Worm (Caenorhabditis elegans): ENCODE data around the gene nsph-3.1.

The nsph-3.1 gene

ce11 chrIV:10949510-10949909, at the start of gene nsph-3.1:
nsph-3.1 (plus strand) TSS chrIV:10949810.
- TF ChIP-seq tab-1 (GFP tag; IDR thresholded peaks at IDR 0.05) (no peak), ztf-29 (GFP tag; IDR thresholded peaks at IDR 0.05) (no peak), klf-2 (GFP tag; conservative IDR thresholded peaks at IDR 0.05) (no peak), T22C8.4 (GFP tag; IDR thresholded peaks at IDR 0.05) (no peak), cog-1 (tag; optimal IDR thresholded peaks at IDR 0.05) (no peak)

DNA sequence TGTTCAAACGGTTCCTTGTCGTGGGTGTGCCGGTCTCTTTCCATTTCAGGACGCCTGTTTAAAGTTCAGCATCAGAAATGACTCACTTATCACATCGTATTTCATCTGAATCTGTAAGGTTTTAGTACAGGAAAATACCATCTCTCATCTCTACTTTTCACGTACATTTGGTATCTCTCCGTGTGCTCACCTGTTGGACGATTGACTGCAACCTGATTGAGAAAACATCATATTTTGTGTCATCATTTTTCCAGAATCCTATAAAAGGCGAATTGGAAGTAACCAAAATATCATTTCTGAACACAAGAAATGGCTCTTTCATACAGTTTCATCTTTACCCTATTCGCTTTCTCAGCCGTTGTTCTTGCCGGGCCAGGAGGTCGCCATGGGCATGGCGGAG, 49.5 kb upstream of the nsph-3.1 start, which contains the start of gene srlf-30:
TSS of gene srlf-30 (plus strand) at position 301 of the 400 bp plus-strand sequence.
- no peak for TF ChIP-seq ztf-29 (GFP tag; IDR thresholded peaks at IDR 0.05)
- no peak for TF ChIP-seq med-1 (GFP tag; optimal IDR thresholded peaks at IDR 0.05; ENCODE audit: insufficient read depth)
- no peak for TF ChIP-seq ztf-23 (GFP tag; IDR thresholded peaks at IDR 0.05)
- TF ChIP-seq T22C8.4 (GFP tag; IDR thresholded peaks at IDR 0.05), result no peak
- TF ChIP-seq klf-2 (GFP tag; conservative IDR thresholded peaks at IDR 0.05), result no peak
- no peak for TF ChIP-seq tab-1 (GFP tag; IDR thresholded peaks at IDR 0.05)
- no peak for TF ChIP-seq flt-1 (GFP tag; IDR thresholded peaks at IDR 0.05)
- no peak for TF ChIP-seq ref-1 (GFP tag; conservative IDR thresholded peaks at IDR 0.05)
- no peak for TF ChIP-seq cog-1 (tag; optimal IDR thresholded peaks at IDR 0.05)

- TF ChIP-seq med-1 (GFP tag; optimal IDR thresholded peaks at IDR 0.05; ENCODE audit: insufficient read depth) (no peak), T22C8.4 (GFP tag; IDR thresholded peaks at IDR 0.05) (no peak), cog-1 (tag; optimal IDR thresholded peaks at IDR 0.05) (no peak)
Measured at ce11 chrIV:10902476-10902875, 47.1 kb upstream of the nsph-3.1 start.

DNA sequence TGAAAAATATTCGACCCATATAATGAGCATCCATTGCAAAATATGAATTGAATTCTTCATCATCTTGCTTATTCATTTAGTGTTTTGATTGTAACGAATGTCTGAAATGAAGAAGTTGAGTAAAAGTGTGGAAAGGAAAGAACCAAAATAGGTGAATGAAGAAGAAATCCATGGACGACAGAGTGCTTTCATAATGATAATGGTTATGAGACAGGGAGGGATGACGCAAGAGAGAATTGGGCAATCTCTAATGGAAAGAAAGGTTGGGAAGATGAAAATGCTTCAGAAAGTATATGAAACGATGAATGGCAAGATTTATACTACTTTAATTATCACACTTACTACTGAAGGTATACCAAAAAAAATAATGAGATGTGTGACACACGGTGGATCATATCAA, 45.3 kb upstream of the nsph-3.1 start, which contains the start of gene ZK596.3:
TSS of gene ZK596.3 (minus strand) at position 101 of the 400 bp plus-strand sequence.
- TF ChIP-seq med-1 (GFP tag; optimal IDR thresholded peaks at IDR 0.05; ENCODE audit: insufficient read depth) (no peak), tab-1 (GFP tag; IDR thresholded peaks at IDR 0.05) (no peak), cog-1 (tag; optimal IDR thresholded peaks at IDR 0.05) (no peak)

DNA sequence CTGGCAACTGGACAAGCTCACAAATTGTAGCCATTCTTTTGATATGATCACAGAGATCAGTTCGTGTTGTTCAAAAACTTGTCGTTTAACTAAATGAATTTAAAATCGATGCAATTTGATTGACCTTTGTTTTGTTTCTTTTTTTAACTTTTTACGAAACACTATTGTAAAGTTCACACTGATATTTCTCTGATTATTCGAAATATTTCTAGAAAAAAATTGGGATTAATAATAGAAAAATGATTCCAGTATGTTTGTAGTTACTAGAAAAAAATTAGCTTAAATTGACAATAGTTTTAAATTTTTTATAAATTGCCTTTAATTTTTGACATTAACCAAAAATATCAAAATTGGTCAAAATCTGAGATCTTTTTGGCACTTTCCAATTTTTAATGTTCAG, 40.4 kb upstream of the nsph-3.1 start, which contains the start of gene ZK596.2:
TSS of gene ZK596.2 (minus strand) at position 101 of the 400 bp plus-strand sequence.
- TF ChIP-seq flt-1 (GFP tag; IDR thresholded peaks at IDR 0.05) (no peak), med-1 (GFP tag; optimal IDR thresholded peaks at IDR 0.05; ENCODE audit: insufficient read depth) (no peak), tab-1 (GFP tag; IDR thresholded peaks at IDR 0.05) (no peak), ztf-23 (GFP tag; IDR thresholded peaks at IDR 0.05) (no peak), T22C8.4 (GFP tag; IDR thresholded peaks at IDR 0.05) (no peak), ref-1 (GFP tag; conservative IDR thresholded peaks at IDR 0.05) (no peak), ztf-29 (GFP tag; IDR thresholded peaks at IDR 0.05) (no peak), cog-1 (tag; optimal IDR thresholded peaks at IDR 0.05) (no peak), klf-2 (GFP tag; conservative IDR thresholded peaks at IDR 0.05) (no peak)

ce11 chrIV:10909708-10910107, 39.9 kb upstream of the nsph-3.1 start, which contains the start of gene pyk-2:
pyk-2 (plus strand) TSS chrIV:10909913.
- TF ChIP-seq tab-1 (GFP tag; IDR thresholded peaks at IDR 0.05) (no peak), ztf-29 (GFP tag; IDR thresholded peaks at IDR 0.05) (no peak), T22C8.4 (GFP tag; IDR thresholded peaks at IDR 0.05) (no peak), ztf-23 (GFP tag; IDR thresholded peaks at IDR 0.05) (no peak), cog-1 (tag; optimal IDR thresholded peaks at IDR 0.05) (no peak), flt-1 (GFP tag; IDR thresholded peaks at IDR 0.05) (no peak), klf-2 (GFP tag; conservative IDR thresholded peaks at IDR 0.05) (no peak), med-1 (GFP tag; optimal IDR thresholded peaks at IDR 0.05; ENCODE audit: insufficient read depth) (no peak), ref-1 (GFP tag; conservative IDR thresholded peaks at IDR 0.05) (no peak)

ce11 chrIV:10913081-10913480, 36.5 kb upstream of the nsph-3.1 start, which contains the start of gene ZK593.2:
ZK593.2 (plus strand) TSS chrIV:10913381.
- no peak for TF ChIP-seq klf-2 (GFP tag; conservative IDR thresholded peaks at IDR 0.05)
- no peak for TF ChIP-seq T22C8.4 (GFP tag; IDR thresholded peaks at IDR 0.05)
- no peak for TF ChIP-seq med-1 (GFP tag; optimal IDR thresholded peaks at IDR 0.05; ENCODE audit: insufficient read depth)
- TF ChIP-seq ztf-23 (GFP tag; IDR thresholded peaks at IDR 0.05), result no peak
- no peak for TF ChIP-seq ztf-29 (GFP tag; IDR thresholded peaks at IDR 0.05)
- no peak for TF ChIP-seq ref-1 (GFP tag; conservative IDR thresholded peaks at IDR 0.05)

DNA sequence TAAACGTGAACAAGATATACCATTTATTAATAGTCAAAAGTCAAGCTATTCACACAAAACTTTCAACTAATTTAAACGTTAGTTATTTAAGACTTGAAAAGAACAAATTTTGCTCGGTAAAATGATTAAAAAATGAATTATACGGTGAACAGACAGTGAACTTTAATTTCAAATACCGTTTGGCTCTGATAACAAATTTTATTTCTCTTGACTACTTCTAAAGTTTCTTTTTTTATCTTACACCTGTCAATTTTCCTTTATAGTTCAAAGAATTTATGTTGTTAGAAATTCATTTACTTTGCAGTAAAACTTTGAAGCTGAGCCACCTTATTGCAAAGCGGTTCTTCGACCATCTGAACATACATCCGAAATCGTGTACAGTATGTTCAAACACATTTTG, 34.2 kb upstream of the nsph-3.1 start, which contains the start of gene ZK593.3:
TSS of gene ZK593.3 (plus strand) at position 301 of the 400 bp plus-strand sequence.
- TF ChIP-seq ztf-23 (GFP tag; IDR thresholded peaks at IDR 0.05) (no peak), T22C8.4 (GFP tag; IDR thresholded peaks at IDR 0.05) (no peak), med-1 (GFP tag; optimal IDR thresholded peaks at IDR 0.05; ENCODE audit: insufficient read depth) (no peak), ref-1 (GFP tag; conservative IDR thresholded peaks at IDR 0.05) (no peak), flt-1 (GFP tag; IDR thresholded peaks at IDR 0.05) (no peak), ztf-29 (GFP tag; IDR thresholded peaks at IDR 0.05) (no peak), tab-1 (GFP tag; IDR thresholded peaks at IDR 0.05) (no peak), cog-1 (tag; optimal IDR thresholded peaks at IDR 0.05) (no peak), klf-2 (GFP tag; conservative IDR thresholded peaks at IDR 0.05) (no peak)

ce11 chrIV:10916134-10916533, 33.5 kb upstream of the nsph-3.1 start:
- TF ChIP-seq ref-1 (GFP tag; conservative IDR thresholded peaks at IDR 0.05), result no peak
- no peak for TF ChIP-seq cog-1 (tag; optimal IDR thresholded peaks at IDR 0.05)
- no peak for TF ChIP-seq med-1 (GFP tag; optimal IDR thresholded peaks at IDR 0.05; ENCODE audit: insufficient read depth)
- no peak for TF ChIP-seq ztf-29 (GFP tag; IDR thresholded peaks at IDR 0.05)
- TF ChIP-seq tab-1 (GFP tag; IDR thresholded peaks at IDR 0.05), result no peak
- TF ChIP-seq flt-1 (GFP tag; IDR thresholded peaks at IDR 0.05), result no peak
- TF ChIP-seq T22C8.4 (GFP tag; IDR thresholded peaks at IDR 0.05), result no peak
- no peak for TF ChIP-seq ztf-23 (GFP tag; IDR thresholded peaks at IDR 0.05)
- no peak for TF ChIP-seq klf-2 (GFP tag; conservative IDR thresholded peaks at IDR 0.05)

- TF ChIP-seq med-1 (GFP tag; optimal IDR thresholded peaks at IDR 0.05; ENCODE audit: insufficient read depth) (no peak), cog-1 (tag; optimal IDR thresholded peaks at IDR 0.05) (peak; percentile 39), flt-1 (GFP tag; IDR thresholded peaks at IDR 0.05) (peak; percentile 50; the same call in 1 of the 2 replicates)
Measured at ce11 chrIV:10918877-10919560, 30.6 kb upstream of the nsph-3.1 start.
